Fruit fly (Drosophila melanogaster) whole organism, wandering third instar larva: ENCODE data around the gene Ostgamma.

Experiments used
- Hr78 ChIP-seq: fragments of >200 bp; optimal IDR thresholded peaks from 2 replicates; lab custom pipeline; 2017; ENCODE audit warnings: missing biosample characterization, missing genetic modification characterization
- jim ChIP-seq: fragments of 175-275, 200-325 bp; sonication (Bioruptor generic); optimal IDR thresholded peaks from 2 replicates; lab custom pipeline; 2016; ENCODE audit warnings: missing biosample characterization, mild to moderate bottlenecking, missing genetic modification characterization
- lola ChIP-seq: fragments of >200 bp; optimal IDR thresholded peaks from 2 replicates; lab custom pipeline; 2017; ENCODE audit warnings: missing biosample characterization, missing genetic modification characterization

DNA sequence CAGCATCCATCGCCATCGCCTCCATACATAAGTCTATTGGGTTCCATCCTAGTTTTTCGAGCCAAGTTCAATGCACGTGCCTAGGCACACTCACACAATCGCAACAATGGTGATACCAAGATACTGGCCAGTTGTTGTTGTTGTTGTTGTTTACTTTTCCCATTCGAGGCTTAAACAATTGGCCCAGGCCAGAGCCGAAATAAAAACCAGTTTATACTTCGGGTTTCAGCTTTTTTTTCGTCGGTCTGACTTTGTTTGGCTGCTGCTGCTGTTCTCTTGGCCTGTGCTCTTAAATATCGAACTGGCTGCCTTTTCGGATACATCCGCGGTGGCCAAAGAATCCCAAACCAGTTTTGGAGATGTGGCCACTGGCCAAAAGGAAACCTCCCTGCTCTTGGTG lies 27.8 kb downstream of the Ostgamma start:
- no peak for TF ChIP-seq lola
- no peak for TF ChIP-seq jim (GFP tag; lab: Kevin White, UChicago)
- no peak for TF ChIP-seq Hr78
